Fruit fly (Drosophila melanogaster): ENCODE measurements around the gene mrn.
A peak's percentile ranks its signal among the peaks of the same experiment; 100 is the strongest.

- TF ChIP-seq pan (optimal IDR thresholded peaks at IDR 0.05): no peak
- TF ChIP-seq Abd-B (GFP tag; optimal IDR thresholded peaks at IDR 0.05): no peak
- TF ChIP-seq Hr78 (GFP tag; optimal IDR thresholded peaks at IDR 0.05): no peak
- no peak for TF ChIP-seq Vsx2 (GFP tag; optimal IDR thresholded peaks at IDR 0.05; ENCODE audit: partially characterized antibody)
- TF ChIP-seq CG9705 (GFP tag; optimal IDR thresholded peaks at IDR 0.05): peak; percentile 65
- TF ChIP-seq usp (GFP tag; optimal IDR thresholded peaks at IDR 0.05): no peak
- peak; percentile 92 for TF ChIP-seq OdsH (GFP tag; optimal IDR thresholded peaks at IDR 0.05)
- TF ChIP-seq br (GFP tag; optimal IDR thresholded peaks at IDR 0.05): peak; percentile 92
- TF ChIP-seq h (GFP tag; optimal IDR thresholded peaks at IDR 0.05): peak; percentile 93
- no peak for TF ChIP-seq GATAd (GFP tag; optimal IDR thresholded peaks at IDR 0.05)
- no peak for TF ChIP-seq jim (GFP tag; optimal IDR thresholded peaks at IDR 0.05)
- peak; percentile 74 for TF ChIP-seq psq (GFP tag; optimal IDR thresholded peaks at IDR 0.05)
These were observed 46.8 kb downstream of the mrn start for dm6 chr3L:15533402-15534129.

All from whole organism, wandering third instar larva.